Fruit fly (Drosophila melanogaster) whole organism, embryonic: ENCODE data around the gene Ddc.
A peak's percentile ranks its signal among the peaks of the same experiment; 100 is the strongest.

Experiments used
- Adf1 ChIP-seq: fragments of 200-800 bp; sonication (Bioruptor generic); IDR thresholded peaks from 2 replicates; pipeline ENCODE4 v1.3.6; 2022; ENCODE audit warnings: missing biosample characterization, missing genetic modification characterization
- Atf6 ChIP-seq: fragments of 200-800 bp; sonication (Bioruptor generic); IDR thresholded peaks from 2 replicates; pipeline ENCODE4 v1.3.6; 2022; ENCODE audit warnings: missing biosample characterization, missing genetic modification characterization
- Blimp-1 ChIP-seq: fragments of 200-800 bp; sonication (Bioruptor generic); optimal IDR thresholded peaks from 3 replicates; lab custom pipeline; 2018; ENCODE audit warnings: missing biosample characterization, missing genetic modification characterization, mild to moderate bottlenecking, moderate library complexity, missing genetic modification reagents
- CG1024 ChIP-seq: fragments of 200-800 bp; sonication (Bioruptor generic); IDR thresholded peaks from 2 replicates; pipeline ENCODE4 v1.3.6; 2022; ENCODE audit warnings: missing biosample characterization, missing genetic modification characterization
- CG10565 ChIP-seq: fragments of 200-800 bp; sonication (Bioruptor generic); optimal IDR thresholded peaks from 3 replicates; lab custom pipeline; 2016; ENCODE audit warnings: missing biosample characterization, mild to moderate bottlenecking, missing genetic modification characterization
- CG11093 ChIP-seq: fragments of 200-800 bp; sonication (Bioruptor generic); IDR thresholded peaks from 3 replicates; pipeline ENCODE4 v1.3.6; 2022; ENCODE audit warnings: missing biosample characterization, missing genetic modification characterization
- CG11504 ChIP-seq: fragments of 200-800 bp; sonication (Bioruptor generic); optimal IDR thresholded peaks from 3 replicates; lab custom pipeline; 2019; ENCODE audit warnings: missing biosample characterization, mild to moderate bottlenecking, missing genetic modification characterization, moderate library complexity
- CG11696 ChIP-seq: fragments of 200-800 bp; sonication (Bioruptor generic); IDR thresholded peaks from 2 replicates; pipeline ENCODE4 v1.3.6; 2022; ENCODE audit warnings: missing biosample characterization, missing genetic modification characterization
- CG15479 ChIP-seq: fragments of 200-800 bp; sonication (Bioruptor generic); optimal IDR thresholded peaks from 3 replicates; lab custom pipeline; 2019; ENCODE audit warnings: missing biosample characterization, mild to moderate bottlenecking, missing genetic modification characterization, moderate library complexity
- CG17328 ChIP-seq: fragments of 200-800 bp; sonication (Bioruptor generic); IDR thresholded peaks from 2 replicates; pipeline ENCODE4 v1.3.6; 2022; ENCODE audit warnings: missing biosample characterization, missing genetic modification characterization
- CG17802 ChIP-seq: fragments of 200-800 bp; sonication (Bioruptor generic); optimal IDR thresholded peaks from 2 replicates; lab custom pipeline; 2018; ENCODE audit warnings: missing biosample characterization, mild to moderate bottlenecking, missing genetic modification characterization, moderate library complexity
- CG18011 ChIP-seq: fragments of 200-800 bp; sonication (Bioruptor generic); optimal IDR thresholded peaks from 2 replicates; lab custom pipeline; 2017; ENCODE audit warnings: missing biosample characterization, missing genetic modification characterization, mild to moderate bottlenecking, moderate library complexity, missing genotype
- CG1832 ChIP-seq: fragments of 200-800 bp; sonication (Bioruptor generic); optimal IDR thresholded peaks from 2 replicates; lab custom pipeline; 2017; ENCODE audit warnings: missing biosample characterization, mild to moderate bottlenecking, missing genetic modification characterization, inconsistent platforms
- CG18599 ChIP-seq: fragments of 200-800 bp; sonication (Bioruptor generic); optimal IDR thresholded peaks from 3 replicates; lab custom pipeline; 2017; ENCODE audit warnings: missing biosample characterization, missing genetic modification characterization, mild to moderate bottlenecking, moderate library complexity, missing genetic modification reagents
- CG18619 ChIP-seq: fragments of 200-800 bp; sonication (Bioruptor generic); optimal IDR thresholded peaks from 3 replicates; lab custom pipeline; 2017; ENCODE audit warnings: missing biosample characterization, mild to moderate bottlenecking, missing genetic modification characterization
- CG18764 ChIP-seq: fragments of 200-800 bp; sonication (Bioruptor generic); optimal IDR thresholded peaks from 3 replicates; lab custom pipeline; 2016; ENCODE audit warnings: missing biosample characterization, missing genetic modification characterization
- CG2116 ChIP-seq: fragments of 200-800 bp; sonication (Bioruptor generic); optimal IDR thresholded peaks from 3 replicates; lab custom pipeline; 2018; ENCODE audit warnings: missing biosample characterization, mild to moderate bottlenecking, missing genetic modification characterization
- CG2120 ChIP-seq: fragments of 200-800 bp; sonication (Bioruptor generic); optimal IDR thresholded peaks from 3 replicates; lab custom pipeline; 2016; ENCODE audit warnings: missing biosample characterization, missing genetic modification characterization
- CG2889 ChIP-seq: fragments of 200-800 bp; sonication (Bioruptor generic); IDR thresholded peaks from 3 replicates; pipeline ENCODE4 v1.3.6; 2022; ENCODE audit warnings: missing biosample characterization, missing genetic modification characterization
- CG31441 ChIP-seq: fragments of 200-800 bp; sonication (Bioruptor generic); IDR thresholded peaks from 2 replicates; pipeline ENCODE4 v1.3.6; 2022; ENCODE audit warnings: missing biosample characterization, missing genetic modification characterization
- CG3281 ChIP-seq: fragments of 200-800 bp; sonication (Bioruptor generic); optimal IDR thresholded peaks from 3 replicates; lab custom pipeline; 2017; ENCODE audit warnings: missing biosample characterization, mild to moderate bottlenecking, missing genetic modification characterization
- CG6813 ChIP-seq: fragments of 200-800 bp; sonication (Bioruptor generic); optimal IDR thresholded peaks from 2 replicates; lab custom pipeline; 2017; ENCODE audit warnings: missing biosample characterization, missing genetic modification characterization, mild to moderate bottlenecking, moderate library complexity, missing genetic modification reagents
- CG7556 ChIP-seq: fragments of 200-800 bp; sonication (Bioruptor generic); optimal IDR thresholded peaks from 2 replicates; lab custom pipeline; 2017; ENCODE audit warnings: missing biosample characterization, mild to moderate bottlenecking, missing genetic modification characterization
- CG9876 ChIP-seq: fragments of 200-800 bp; sonication (Bioruptor generic); optimal IDR thresholded peaks from 2 replicates; lab custom pipeline; 2016; ENCODE audit warnings: missing biosample characterization, missing genetic modification characterization
- Dip3 ChIP-seq: fragments of 200-800 bp; sonication (Bioruptor generic); optimal IDR thresholded peaks from 3 replicates; lab custom pipeline; 2016; ENCODE audit warnings: missing biosample characterization, missing genetic modification characterization
- ERR ChIP-seq: fragments of 200-800 bp; sonication (Bioruptor generic); optimal IDR thresholded peaks from 2 replicates; lab custom pipeline; 2016; ENCODE audit warnings: missing biosample characterization, missing genetic modification characterization
- GATAe ChIP-seq: fragments of 200-800 bp; sonication (Bioruptor generic); conservative IDR thresholded peaks from 2 replicates; pipeline ENCODE4 v1.3.6; 2022; ENCODE audit warnings: missing biosample characterization, missing genetic modification characterization
- HHEX ChIP-seq: fragments of 200-800 bp; sonication (Bioruptor generic); optimal IDR thresholded peaks from 3 replicates; lab custom pipeline; 2017; ENCODE audit warnings: missing biosample characterization, mild to moderate bottlenecking, missing genetic modification characterization, missing genetic modification reagents
- Hr51 ChIP-seq, 2 experiments: fragments of 200-800 bp; sonication (Bioruptor generic); optimal IDR thresholded peaks; 2 replicates in 1 of 2; 3 replicates in 1 of 2; lab custom pipeline; 2016 to 2018; ENCODE audit warnings: missing biosample characterization in 2 of 2, missing genetic modification characterization in 2 of 2, mild to moderate bottlenecking in 1 of 2, moderate library complexity in 1 of 2
- NK7.1 ChIP-seq: fragments of 200-800 bp; sonication (Bioruptor generic); optimal IDR thresholded peaks from 3 replicates; lab custom pipeline; 2016; ENCODE audit warnings: missing biosample characterization, missing genetic modification characterization
- Neu2 ChIP-seq: fragments of 200-800 bp; sonication (Bioruptor generic); optimal IDR thresholded peaks from 3 replicates; lab custom pipeline; 2016; ENCODE audit warnings: missing biosample characterization, missing genetic modification characterization, borderline replicate concordance
- Nf-YB ChIP-seq: fragments of 200-800 bp; sonication (Bioruptor generic); optimal IDR thresholded peaks from 3 replicates; lab custom pipeline; 2019; ENCODE audit warnings: missing biosample characterization, mild to moderate bottlenecking, missing genetic modification characterization, moderate library complexity
- Rx ChIP-seq: fragments of 200-800 bp; sonication (Bioruptor generic); IDR thresholded peaks from 2 replicates; pipeline ENCODE4 v1.3.6; 2022; ENCODE audit warnings: missing biosample characterization, missing genetic modification characterization
- Vsx1 ChIP-seq: fragments of 200-800 bp; sonication (Bioruptor generic); optimal IDR thresholded peaks from 2 replicates; lab custom pipeline; 2017; ENCODE audit warnings: missing biosample characterization, mild to moderate bottlenecking, missing genetic modification characterization, missing genetic modification reagents
- amos ChIP-seq: fragments of 200-800 bp; sonication (Bioruptor generic); IDR thresholded peaks from 2 replicates; pipeline ENCODE4 v1.3.6; 2022; ENCODE audit warnings: missing biosample characterization, missing genetic modification characterization; ENCODE audit not compliant: partially characterized antibody
- ap ChIP-seq: fragments of 200-800 bp; sonication (Bioruptor generic); IDR thresholded peaks from 2 replicates; pipeline ENCODE4 v1.3.6; 2022; ENCODE audit warnings: missing biosample characterization, missing genetic modification characterization
- bab2 ChIP-seq: fragments of 200-800 bp; sonication (Bioruptor generic); optimal IDR thresholded peaks from 2 replicates; lab custom pipeline; 2016; ENCODE audit warnings: missing biosample characterization, missing genetic modification characterization
- dmrt99B ChIP-seq: fragments of 200-800 bp; sonication (Bioruptor generic); optimal IDR thresholded peaks from 2 replicates; lab custom pipeline; 2018; ENCODE audit warnings: missing biosample characterization, mild to moderate bottlenecking, missing genetic modification characterization, moderate library complexity
- dysf ChIP-seq: fragments of 200-800 bp; sonication (Bioruptor generic); IDR thresholded peaks from 3 replicates; pipeline ENCODE4 v1.3.6; 2022; ENCODE audit warnings: missing biosample characterization, missing genetic modification characterization
- grn ChIP-seq: fragments of 200-800 bp; sonication (Bioruptor generic); optimal IDR thresholded peaks from 3 replicates; lab custom pipeline; 2017; ENCODE audit warnings: missing biosample characterization, missing genetic modification characterization
- kay ChIP-seq: fragments of 200-800 bp; sonication (Bioruptor generic); optimal IDR thresholded peaks from 2 replicates; lab custom pipeline; 2016; ENCODE audit warnings: missing biosample characterization, missing genetic modification characterization
- nom ChIP-seq: fragments of 200-800 bp; sonication (Bioruptor generic); optimal IDR thresholded peaks from 2 replicates; lab custom pipeline; 2017; ENCODE audit warnings: missing biosample characterization, missing genetic modification characterization, mild to moderate bottlenecking, moderate library complexity, missing genetic modification reagents
- pfk ChIP-seq: fragments of 200-800 bp; sonication (Bioruptor generic); optimal IDR thresholded peaks from 2 replicates; lab custom pipeline; 2018; ENCODE audit warnings: missing biosample characterization, mild to moderate bottlenecking, missing genetic modification characterization, moderate library complexity
- pzg ChIP-seq: fragments of 200-800 bp; sonication (Bioruptor generic); optimal IDR thresholded peaks from 3 replicates; lab custom pipeline; 2018; ENCODE audit warnings: missing biosample characterization, mild to moderate bottlenecking, missing genetic modification characterization, moderate library complexity
- sob ChIP-seq: fragments of 200-800 bp; sonication (Bioruptor generic); IDR thresholded peaks from 2 replicates; pipeline ENCODE4 v1.3.6; 2022; ENCODE audit warnings: missing biosample characterization, missing genetic modification characterization
- unpg ChIP-seq: fragments of 200-800 bp; sonication (Bioruptor generic); optimal IDR thresholded peaks from 3 replicates; lab custom pipeline; 2018; ENCODE audit warnings: missing biosample characterization, mild to moderate bottlenecking, missing genetic modification characterization, moderate library complexity
- zfh1 ChIP-seq: fragments of 200-800 bp; sonication (Bioruptor generic); IDR thresholded peaks from 3 replicates; pipeline ENCODE4 v1.3.6; 2022; ENCODE audit warnings: missing biosample characterization, missing genetic modification characterization

The Ddc gene

dm6 chr2L:19158679-19159551 is 38.8 kb upstream of the Ddc start (continued):
- 0 out of 2 replicates have a peak, but pooled peaks have one; percentile 20 for TF ChIP-seq Rx
- no peak for TF ChIP-seq NK7.1
- no peak for TF ChIP-seq CG11696 (GFP tag; lab: Robert Waterston, UW)
- 0 out of 3 replicates have a peak, but pooled peaks have one; percentile 37 for TF ChIP-seq zfh1 (GFP tag; lab: Robert Waterston, UW)
- TF ChIP-seq CG18599 (GFP tag; lab: Kevin White, UChicago) = peak; percentile 16
- peak; percentile 43 for TF ChIP-seq CG11504 (tag; lab: Kevin White, UChicago)
- TF ChIP-seq CG3281 (GFP tag; lab: Kevin White, UChicago) = peak; percentile 19
- TF ChIP-seq amos = no peak
- TF ChIP-seq kay (GFP tag; lab: Kevin White, UChicago) = no peak
- peak; percentile 54; the same call in 2 of the 3 replicates for TF ChIP-seq dysf (GFP tag; lab: Robert Waterston, UW)
- peak; percentile 67 for TF ChIP-seq dmrt99B (tag; lab: Kevin White, UChicago)
- peak; percentile 71 for TF ChIP-seq CG15479 (GFP tag; lab: Kevin White, UChicago)
- peak; percentile 57 for TF ChIP-seq sob (GFP tag; lab: Robert Waterston, UW)
- TF ChIP-seq CG18764 (GFP tag; lab: Kevin White, UChicago) = no peak
- TF ChIP-seq GATAe (GFP tag; lab: Robert Waterston, UW) = no peak
- TF ChIP-seq CG17802 = no peak
- TF ChIP-seq bab2 (GFP tag; lab: Kevin White, UChicago) = peak; percentile 54
- no peak for TF ChIP-seq Dip3 (GFP tag; lab: Kevin White, UChicago)
- TF ChIP-seq CG2889 (GFP tag; lab: Robert Waterston, UW) = no peak
- peak; percentile 52 for TF ChIP-seq Blimp-1 (GFP tag; lab: Kevin White, UChicago)
- TF ChIP-seq nom = no peak
- no peak for TF ChIP-seq pfk (GFP tag; lab: Kevin White, UChicago)
- peak in 1 of 2 experiments; percentile 28 for TF ChIP-seq Hr51 (GFP tag; optimal IDR thresholded peaks at IDR 0.05; lab: Kevin White, UChicago)
- peak; percentile 51 for TF ChIP-seq CG6813 (GFP tag; lab: Kevin White, UChicago)
- TF ChIP-seq CG9876 (GFP tag; lab: Kevin White, UChicago) = no peak
- TF ChIP-seq CG11093 = peak; percentile 41; the same call in 1 of the 3 replicates
- TF ChIP-seq grn (GFP tag; lab: Kevin White, UChicago) = peak; percentile 40
- no peak for TF ChIP-seq Nf-YB (GFP tag; lab: Kevin White, UChicago)
- peak; percentile 53; the same call in 1 of the 2 replicates for TF ChIP-seq CG31441 (GFP tag; lab: Robert Waterston, UW)
- no peak for TF ChIP-seq ERR (GFP tag; lab: Kevin White, UChicago)
- TF ChIP-seq CG18619 (GFP tag; lab: Kevin White, UChicago) = no peak
- no peak for TF ChIP-seq CG1024
- TF ChIP-seq CG2120 (GFP tag; lab: Kevin White, UChicago) = peak; percentile 61
- peak; percentile 53; the same call in 1 of the 2 replicates for TF ChIP-seq Atf6
- TF ChIP-seq CG10565 (GFP tag; lab: Kevin White, UChicago) = no peak
- no peak for TF ChIP-seq Neu2 (GFP tag; lab: Kevin White, UChicago)
- 0 out of 2 replicates have a peak, but pooled peaks have one; percentile 12 for TF ChIP-seq CG17328 (GFP tag; lab: Robert Waterston, UW)
- TF ChIP-seq ap = 0 out of 2 replicates have a peak, but pooled peaks have one; percentile 10
- peak; percentile 22 for TF ChIP-seq unpg
- peak; percentile 33 for TF ChIP-seq CG2116 (GFP tag; lab: Kevin White, UChicago)
- peak; percentile 56 for TF ChIP-seq Vsx1
- no peak for TF ChIP-seq CG18011 (GFP tag; lab: Kevin White, UChicago)
- TF ChIP-seq CG1832 = peak; percentile 40
- 0 out of 2 replicates have a peak, but pooled peaks have one; percentile 7 for TF ChIP-seq Adf1
- no peak for TF ChIP-seq pzg
- peak; percentile 32 for TF ChIP-seq CG7556 (GFP tag; lab: Kevin White, UChicago)
- TF ChIP-seq HHEX (GFP tag; lab: Kevin White, UChicago) = peak; percentile 29
